Worm (Caenorhabditis elegans) whole organism, L4/young adult: ENCODE results near the gene Y110A2AL.9.
A peak's percentile ranks its signal among the peaks of the same experiment; 100 is the strongest.

Experiments
- W03F9.2 ChIP-seq: fragments of 150-350 bp; optimal IDR thresholded peaks from 2 replicates; lab custom pipeline; 2014; ENCODE audit warnings: missing biosample characterization, missing genetic modification characterization
- dao-5 ChIP-seq: sonication (generic microtip); optimal IDR thresholded peaks from 2 replicates; lab custom pipeline; 2016; ENCODE audit warnings: missing genotype, missing genetic modification characterization, moderate library complexity, missing compliant biosample characterization
- him-1 ChIP-seq: sonication (generic microtip); optimal IDR thresholded peaks from 2 replicates; lab custom pipeline; 2016; ENCODE audit warnings: missing genotype, missing genetic modification reagents, missing genetic modification characterization, missing compliant biosample characterization

DNA sequence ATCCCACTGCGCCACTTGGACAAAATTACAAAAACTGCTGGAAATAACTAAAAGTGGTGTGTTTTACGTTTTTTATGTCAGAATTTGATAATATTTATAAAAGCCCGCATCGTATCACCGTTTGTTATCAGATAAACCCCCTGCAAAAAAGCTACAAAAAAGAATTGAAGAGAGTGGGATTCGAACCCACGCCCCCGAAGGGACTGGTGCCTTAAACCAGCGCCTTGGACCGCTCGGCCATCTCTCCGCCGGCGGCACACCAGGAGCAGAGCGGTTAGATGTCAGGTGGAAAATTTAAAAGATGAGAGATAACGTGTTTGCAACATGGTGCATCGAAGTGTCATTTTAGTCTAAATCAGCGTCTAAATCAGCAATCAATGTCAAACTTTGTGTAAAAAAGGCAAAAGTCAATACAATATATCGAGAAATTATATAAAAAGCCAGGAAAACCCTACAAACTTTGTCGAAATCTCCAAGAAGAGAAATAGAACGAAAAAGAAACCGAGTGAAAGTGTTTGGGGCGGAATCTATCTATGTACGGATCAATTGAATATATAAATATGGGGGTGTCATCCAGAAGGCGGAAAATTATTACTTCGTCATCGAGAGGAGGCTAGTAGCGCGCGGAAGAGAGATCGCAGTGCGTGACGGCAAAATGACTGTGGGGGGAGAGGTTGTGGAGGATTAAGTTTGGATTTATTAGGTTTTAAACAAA, 4.9 kb downstream of the Y110A2AL.9 start:
- TF ChIP-seq him-1 (tag; lab: Kevin White, UChicago): no peak
- peak; percentile 6 for TF ChIP-seq dao-5 (tag; lab: Kevin White, UChicago)
- no peak for TF ChIP-seq W03F9.2 (tag; lab: Kevin White, UChicago)
